Worm (Caenorhabditis elegans) whole organism, L1 larva: Measurements from ENCODE around the gene VW02B12L.2.

Source experiments
- elt-2 ChIP-seq: sonication (generic microtip); optimal IDR thresholded peaks from 2 replicates; lab custom pipeline; 2016; ENCODE audit warnings: missing genetic modification characterization, mild to moderate bottlenecking, inconsistent platforms, missing compliant biosample characterization, missing genetic modification reagents
- pag-3 ChIP-seq: sonication (generic microtip); optimal IDR thresholded peaks from 2 replicates; lab custom pipeline; 2017; ENCODE audit warnings: missing genetic modification characterization, mild to moderate bottlenecking, missing compliant biosample characterization, antibody characterized with exemption, borderline replicate concordance; ENCODE audit not compliant: insufficient read depth
- snu-23 ChIP-seq: sonication (generic microtip); optimal IDR thresholded peaks from 2 replicates; lab custom pipeline; 2016; ENCODE audit warnings: missing genetic modification characterization, missing compliant biosample characterization
- unc-62 ChIP-seq: fragments of 150-350 bp; optimal IDR thresholded peaks from 2 replicates; lab custom pipeline; 2014; ENCODE audit warnings: missing biosample characterization, missing genetic modification reagents, missing genetic modification characterization

DNA sequence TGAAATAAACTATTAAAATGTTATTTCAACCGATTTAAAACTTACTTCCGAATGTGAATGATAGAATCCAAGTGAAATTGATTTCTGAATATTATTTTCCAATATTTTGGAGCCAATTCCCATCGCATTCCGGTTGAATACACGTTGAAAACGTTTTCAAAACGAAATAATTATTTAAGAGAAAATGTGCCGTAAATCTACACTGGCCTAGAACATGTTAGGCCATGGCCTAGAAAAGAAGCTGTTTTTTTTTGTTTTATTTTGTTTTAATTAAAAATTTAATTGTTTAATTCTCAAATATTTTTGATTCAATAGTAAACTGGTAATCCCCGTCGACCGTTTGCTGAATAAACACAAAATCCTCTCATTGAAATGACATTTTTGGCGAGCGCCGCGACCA lies 23.8 kb upstream of the VW02B12L.2 start:
- TF ChIP-seq elt-2 (tag; lab: Kevin White, UChicago): no peak
- TF ChIP-seq unc-62: no peak
- no peak for TF ChIP-seq snu-23 (GFP tag; lab: Kevin White, UChicago)
- TF ChIP-seq pag-3: no peak
